Worm (Caenorhabditis elegans) whole organism, L1 larva: ENCODE results near the gene srj-24.
A peak's percentile ranks its signal among the peaks of the same experiment; 100 is the strongest.

ENCODE experiments used
- aha-1 ChIP-seq: fragments of 150-350 bp; optimal IDR thresholded peaks from 2 replicates; lab custom pipeline; 2014; ENCODE audit warnings: missing biosample characterization, missing genetic modification characterization
- ama-1 ChIP-seq: fragments of 150-350 bp; optimal IDR thresholded peaks from 2 replicates; lab custom pipeline; 2014
- dpl-1 ChIP-seq, 3 experiments: fragments of 150-350 bp in 2 of 3; sonication (generic microtip) in 1 of 3; optimal IDR thresholded peaks; 2 replicates each; lab custom pipeline; 2014 to 2017; ENCODE audit warnings: missing biosample characterization in 3 of 3, missing genetic modification characterization in 3 of 3, missing genetic modification reagents in 3 of 3
- efl-3 ChIP-seq: fragments of 200-800 bp; sonication (Bioruptor generic); optimal IDR thresholded peaks from 2 replicates; lab custom pipeline; 2018; ENCODE audit warnings: mild to moderate bottlenecking, missing genetic modification characterization, missing compliant biosample characterization
- egl-27 ChIP-seq, 2 experiments: fragments of 150-350 bp in 1 of 2; sonication (generic microtip); optimal IDR thresholded peaks; 3 replicates each; lab custom pipeline; 2017 to 2018; ENCODE audit warnings: missing biosample characterization in 2 of 2, missing genetic modification characterization in 2 of 2, missing genetic modification reagents in 2 of 2
- hlh-17 ChIP-seq: fragments of 200-800 bp; sonication (Bioruptor generic); optimal IDR thresholded peaks from 2 replicates; lab custom pipeline; 2018; ENCODE audit warnings: missing genetic modification characterization, mild to moderate bottlenecking, missing compliant biosample characterization, moderate library complexity, borderline replicate concordance
- mab-9 ChIP-seq: fragments of 200-800 bp; sonication (Bioruptor generic); IDR thresholded peaks from 2 replicates; pipeline ENCODE4 v1.3.6; 2022; ENCODE audit warnings: missing genetic modification reagents, missing genetic modification characterization, missing compliant biosample characterization
- nhr-77 ChIP-seq: fragments of 150-350 bp; optimal IDR thresholded peaks from 2 replicates; lab custom pipeline; 2014; ENCODE audit warnings: missing biosample characterization, missing genetic modification characterization
- skn-1 ChIP-seq: fragments of 150-350 bp; optimal IDR thresholded peaks from 2 replicates; lab custom pipeline; 2014; ENCODE audit warnings: missing biosample characterization, missing genetic modification characterization
- unc-30 ChIP-seq: sonication (generic microtip); optimal IDR thresholded peaks from 2 replicates; lab custom pipeline; 2017; ENCODE audit warnings: missing biosample characterization, missing genetic modification characterization

DNA sequence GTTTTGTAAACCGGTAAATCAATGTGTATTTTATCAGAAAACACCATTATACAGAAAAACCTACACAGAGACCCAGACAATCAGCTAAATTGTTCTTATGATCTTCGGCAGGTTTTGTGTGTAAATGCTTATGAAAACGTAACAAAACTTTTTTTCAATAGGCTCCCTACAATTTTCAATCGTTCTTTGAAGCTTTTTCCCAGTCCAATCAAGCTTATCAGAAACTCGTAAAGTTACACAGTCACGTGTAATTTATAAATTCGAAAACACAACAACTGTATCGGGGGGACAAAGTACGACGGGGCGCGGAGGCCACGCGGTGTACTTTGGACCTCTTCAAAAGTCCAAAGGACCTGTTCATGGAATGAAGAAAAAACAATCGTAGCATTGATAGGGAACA is 8.5 kb downstream of the srj-24 start:
- no peak for TF ChIP-seq egl-27 (tag; optimal IDR thresholded peaks at IDR 0.05; lab: Kevin White, UChicago)
- peak; percentile 43 for TF ChIP-seq ama-1 (lab: Kevin White, UChicago)
- no peak for TF ChIP-seq efl-3
- TF ChIP-seq skn-1 (tag; lab: Kevin White, UChicago) = no peak
- TF ChIP-seq mab-9 (GFP tag; lab: Robert Waterston, UW) = no peak
- no peak for TF ChIP-seq dpl-1 (GFP tag; optimal IDR thresholded peaks at IDR 0.05; lab: Kevin White, UChicago)
- TF ChIP-seq aha-1 (tag; lab: Kevin White, UChicago) = no peak
- no peak for TF ChIP-seq nhr-77 (tag; lab: Kevin White, UChicago)
- TF ChIP-seq unc-30 (tag; lab: Kevin White, UChicago) = no peak
- TF ChIP-seq hlh-17 (GFP tag; lab: Kevin White, UChicago) = no peak
